Worm (Caenorhabditis elegans): ENCODE data around the gene cpna-5.

cpna-5 gene

ce11 chrII:7756810-7757209, 38.4 kb upstream of the cpna-5 start (continued):
- TF ChIP-seq zip-2 (tag; optimal IDR thresholded peaks at IDR 0.05) (peak; percentile 59), arid-1 (GFP tag; conservative IDR thresholded peaks at IDR 0.05) (peak; percentile 59), snpc-1.2 (GFP tag; IDR thresholded peaks at IDR 0.05) (no peak), F10B5.3 (tag; optimal IDR thresholded peaks at IDR 0.05) (peak; percentile 17), Y75B8A.6 (GFP tag; IDR thresholded peaks at IDR 0.05) (0 out of 2 replicates have a peak, but pooled peaks have one; percentile 14), dmd-8 (GFP tag; IDR thresholded peaks at IDR 0.05) (no peak), daf-19 (GFP tag; conservative IDR thresholded peaks at IDR 0.05) (0 out of 2 replicates have a peak, but pooled peaks have one; percentile 40), ctbp-1 (GFP tag; IDR thresholded peaks at IDR 0.05) (peak; percentile 42; the same call in 1 of the 2 replicates), jun-1 (tag; optimal IDR thresholded peaks at IDR 0.05) (no peak), fkh-10 (GFP tag; optimal IDR thresholded peaks at IDR 0.05) (no peak), nhr-76 (tag; optimal IDR thresholded peaks at IDR 0.05) (no peak), ZK337.2 (GFP tag; IDR thresholded peaks at IDR 0.05) (0 out of 2 replicates have a peak, but pooled peaks have one; percentile 22), nhr-11 (tag; optimal IDR thresholded peaks at IDR 0.05) (no peak), ceh-62 (tag; optimal IDR thresholded peaks at IDR 0.05) (no peak), aha-1 (tag) (peak; percentile 79), D1046.2 (GFP tag; IDR thresholded peaks at IDR 0.05) (0 out of 2 replicates have a peak, but pooled peaks have one; percentile 67), Y105C5A.15 (GFP tag; IDR thresholded peaks at IDR 0.05) (no peak), nhr-10 (tag; optimal IDR thresholded peaks at IDR 0.05) (peak; percentile 24), rbr-2 (tag; optimal IDR thresholded peaks at IDR 0.05) (peak; percentile 34), snpc-4 (tag; optimal IDR thresholded peaks at IDR 0.05) (no peak), ztf-11 (tag; optimal IDR thresholded peaks at IDR 0.05) (no peak), cey-2 (tag; optimal IDR thresholded peaks at IDR 0.05; ENCODE audit: borderline replicate concordance, insufficient read depth) (no peak), skn-1 (tag; optimal IDR thresholded peaks at IDR 0.05) (no peak), hmg-1.1 (GFP tag; IDR thresholded peaks at IDR 0.05) (peak; percentile 57), spr-1 (tag; optimal IDR thresholded peaks at IDR 0.05) (peak; percentile 66), ztf-7 (tag; optimal IDR thresholded peaks at IDR 0.05) (no peak), hif-1 (tag; optimal IDR thresholded peaks at IDR 0.05) (peak in 1 of 2 experiments; percentile 23), mxl-2 (GFP tag; conservative IDR thresholded peaks at IDR 0.05) (no peak), lin-38 (GFP tag; IDR thresholded peaks at IDR 0.05) (peak; percentile 69; the same call in 1 of the 2 replicates), dmd-9 (GFP tag; IDR thresholded peaks at IDR 0.05) (0 out of 2 replicates have a peak, but pooled peaks have one; percentile 34), attf-4 (tag; optimal IDR thresholded peaks at IDR 0.05) (no peak), daf-12 (tag; optimal IDR thresholded peaks at IDR 0.05) (no peak), dmd-6 (GFP tag; IDR thresholded peaks at IDR 0.05) (peak; percentile 76), saeg-2 (GFP tag; IDR thresholded peaks at IDR 0.05) (no peak), lin-29 (GFP tag; IDR thresholded peaks at IDR 0.05) (no peak), mep-1 (tag; optimal IDR thresholded peaks at IDR 0.05) (peak; percentile 70), duxl-1 (tag; optimal IDR thresholded peaks at IDR 0.05; ENCODE audit: poor library complexity) (peak; percentile 6), ceh-82 (tag; optimal IDR thresholded peaks at IDR 0.05) (no peak), daf-8 (GFP tag; IDR thresholded peaks at IDR 0.05) (no peak), pqm-1 (tag; optimal IDR thresholded peaks at IDR 0.05) (no peak), sdz-12 (GFP tag; optimal IDR thresholded peaks at IDR 0.05) (no peak), lin-39 (tag; optimal IDR thresholded peaks at IDR 0.05) (no peak), F49E8.2 (tag; optimal IDR thresholded peaks at IDR 0.05; ENCODE audit: borderline replicate concordance) (peak; percentile 11), unc-39 (tag; optimal IDR thresholded peaks at IDR 0.05) (no peak), ceh-44 (GFP tag; IDR thresholded peaks at IDR 0.05) (no peak), nhr-6 (tag; optimal IDR thresholded peaks at IDR 0.05) (no peak), tra-1 (GFP tag; IDR thresholded peaks at IDR 0.05) (peak; percentile 64), lin-1 (GFP tag; IDR thresholded peaks at IDR 0.05) (peak; percentile 66; the same call in 1 of the 2 replicates), nhr-28 (tag; optimal IDR thresholded peaks at IDR 0.05) (peak; percentile 70), dpl-1 (GFP tag; optimal IDR thresholded peaks at IDR 0.05) (peak; percentile 34), unc-130 (GFP tag; optimal IDR thresholded peaks at IDR 0.05) (no peak), mdl-1 (tag; optimal IDR thresholded peaks at IDR 0.05) (peak in 1 of 2 experiments; percentile 46)
